Fruit fly (Drosophila melanogaster): Measurements from ENCODE around the gene scf.
A peak's percentile ranks its signal among the peaks of the same experiment; 100 is the strongest.

The scf gene

dm6 chr3L:1295693-1296092, 2.8 kb upstream of the scf start, which contains the start of gene Rabex-5 (continued):
- TF ChIP-seq CG17912 (GFP tag; optimal IDR thresholded peaks at IDR 0.05) (peak; percentile 39), CG10147 (GFP tag; optimal IDR thresholded peaks at IDR 0.05) (peak; percentile 6), CG15601 (tag; optimal IDR thresholded peaks at IDR 0.05) (no peak)

dm6 chr3L:1300076-1300635, 1.7 kb downstream of the scf start:
- TF ChIP-seq CG1647 (GFP tag; optimal IDR thresholded peaks at IDR 0.05) (no peak), Nf-YA (GFP tag; IDR thresholded peaks at IDR 0.05) (no peak), CG10274 (GFP tag; optimal IDR thresholded peaks at IDR 0.05) (peak; percentile 37), Poxn (GFP tag; IDR thresholded peaks at IDR 0.05) (no peak), tgo (GFP tag; IDR thresholded peaks at IDR 0.05) (peak; percentile 79), Kr (GFP tag; optimal IDR thresholded peaks at IDR 0.05) (no peak), CG7372 (GFP tag; IDR thresholded peaks at IDR 0.05) (peak; percentile 33; the same call in 1 of the 2 replicates), CG15011 (GFP tag; optimal IDR thresholded peaks at IDR 0.05) (peak; percentile 79), lab (GFP tag; optimal IDR thresholded peaks at IDR 0.05) (peak; percentile 88), CG17186 (GFP tag; optimal IDR thresholded peaks at IDR 0.05) (no peak), gem (tag; optimal IDR thresholded peaks at IDR 0.05) (peak; percentile 92), CG9817 (tag; optimal IDR thresholded peaks at IDR 0.05) (peak; percentile 51), CG8290 (GFP tag; optimal IDR thresholded peaks at IDR 0.05) (peak; percentile 70), CG8290 (tag; optimal IDR thresholded peaks at IDR 0.05) (peak; percentile 30 to 55), gt (GFP tag; IDR thresholded peaks at IDR 0.05) (no peak), nom (GFP tag; optimal IDR thresholded peaks at IDR 0.05) (peak; percentile 39), gfzf (GFP tag; optimal IDR thresholded peaks at IDR 0.05) (no peak), CG1529 (GFP tag; optimal IDR thresholded peaks at IDR 0.05) (peak; percentile 77), CG14860 (GFP tag; IDR thresholded peaks at IDR 0.05; ENCODE audit: partially characterized antibody) (no peak), klu (GFP tag; IDR thresholded peaks at IDR 0.05) (peak; percentile 27; the same call in 1 of the 2 replicates), Rfx (GFP tag; IDR thresholded peaks at IDR 0.05) (peak; percentile 77), gce (GFP tag; IDR thresholded peaks at IDR 0.05) (peak; percentile 80; the same call in 2 of the 3 replicates), CG16863 (GFP tag; optimal IDR thresholded peaks at IDR 0.05) (peak; percentile 38), eyg (GFP tag; optimal IDR thresholded peaks at IDR 0.05) (no peak), Dek (tag; optimal IDR thresholded peaks at IDR 0.05) (peak; percentile 56), prd (optimal IDR thresholded peaks at IDR 0.05) (no peak), prd (GFP tag; IDR thresholded peaks at IDR 0.05) (peak; percentile 89), CG2875 (GFP tag; optimal IDR thresholded peaks at IDR 0.05) (peak; percentile 81), ken (GFP tag; IDR thresholded peaks at IDR 0.05) (peak; percentile 72; the same call in 2 of the 3 replicates), CG10267 (tag; optimal IDR thresholded peaks at IDR 0.05) (peak; percentile 84), cad (GFP tag; optimal IDR thresholded peaks at IDR 0.05) (no peak), CG14441 (GFP tag; IDR thresholded peaks at IDR 0.05) (peak; percentile 71), CG10979 (tag; optimal IDR thresholded peaks at IDR 0.05) (peak; percentile 93), CG2678 (tag; optimal IDR thresholded peaks at IDR 0.05) (peak; percentile 90), Lim3 (GFP tag; IDR thresholded peaks at IDR 0.05) (no peak), tup (GFP tag; optimal IDR thresholded peaks at IDR 0.05) (peak; percentile 26), ssp (GFP tag; IDR thresholded peaks at IDR 0.05) (peak; percentile 67), crol (GFP tag; IDR thresholded peaks at IDR 0.05) (peak; percentile 85), abd-A (tag; optimal IDR thresholded peaks at IDR 0.05) (no peak), Hr3 (GFP tag; optimal IDR thresholded peaks at IDR 0.05) (peak; percentile 74), wek (GFP tag; optimal IDR thresholded peaks at IDR 0.05) (peak; percentile 11), CG10654 (GFP tag; optimal IDR thresholded peaks at IDR 0.05) (peak; percentile 72), Fer3 (tag; optimal IDR thresholded peaks at IDR 0.05) (peak; percentile 81), amos (GFP tag; IDR thresholded peaks at IDR 0.05; ENCODE audit: partially characterized antibody) (no peak), Atf-2 (GFP tag; optimal IDR thresholded peaks at IDR 0.05) (peak; percentile 30), ranshi (GFP tag; IDR thresholded peaks at IDR 0.05) (peak; percentile 78; the same call in 1 of the 2 replicates)
